Worm (Caenorhabditis elegans) whole organism, young adult: Measurements from ENCODE around the gene twk-16.

ENCODE experiments used
- F37B4.10 ChIP-seq: fragments of 200-800 bp; sonication (Bioruptor generic); IDR thresholded peaks from 2 replicates; pipeline ENCODE4 v1.3.6; 2022; ENCODE audit warnings: missing genetic modification characterization, missing compliant biosample characterization
- F39B2.1 ChIP-seq: fragments of 200-800 bp; sonication (Bioruptor generic); IDR thresholded peaks from 2 replicates; pipeline ENCODE4 v1.3.6; 2022; ENCODE audit warnings: missing genetic modification reagents, missing genetic modification characterization, missing compliant biosample characterization
- F52B5.7 ChIP-seq: sonication (generic microtip); optimal IDR thresholded peaks from 2 replicates; lab custom pipeline; 2016; ENCODE audit warnings: mild to moderate bottlenecking, missing genetic modification characterization, missing compliant biosample characterization
- F57A8.1 ChIP-seq: fragments of 200-800 bp; sonication (Bioruptor generic); optimal IDR thresholded peaks from 2 replicates; lab custom pipeline; 2018; ENCODE audit warnings: mild to moderate bottlenecking, missing genetic modification characterization, moderate library complexity, missing compliant biosample characterization
- Y53G8AR.9 ChIP-seq: fragments of 200-800 bp; sonication (Bioruptor generic); conservative IDR thresholded peaks from 2 replicates; pipeline ENCODE4 v1.3.6; 2022; ENCODE audit warnings: missing genetic modification reagents, missing genetic modification characterization, missing compliant biosample characterization
- Y79H2A.3 ChIP-seq: fragments of 200-800 bp; sonication (Bioruptor generic); conservative IDR thresholded peaks from 2 replicates; pipeline ENCODE4 v1.3.6; 2022; ENCODE audit warnings: missing genetic modification reagents, missing genetic modification characterization, missing compliant biosample characterization
- Y95B8A.8 ChIP-seq: fragments of 200-800 bp; sonication (Bioruptor generic); IDR thresholded peaks from 2 replicates; pipeline ENCODE4 v1.3.6; 2022; ENCODE audit warnings: missing genetic modification reagents, missing genetic modification characterization, missing compliant biosample characterization
- ZK185.1 ChIP-seq: sonication (generic microtip); optimal IDR thresholded peaks from 2 replicates; lab custom pipeline; 2016; ENCODE audit warnings: mild to moderate bottlenecking, missing genetic modification characterization, missing compliant biosample characterization; ENCODE audit not compliant: poor library complexity, severe bottlenecking
- aptf-2 ChIP-seq: fragments of 200-800 bp; sonication (Bioruptor generic); conservative IDR thresholded peaks from 2 replicates; pipeline ENCODE4 v1.3.6; 2022; ENCODE audit warnings: missing genetic modification reagents, missing genetic modification characterization, missing compliant biosample characterization
- aptf-3 ChIP-seq: fragments of 200-800 bp; sonication (Bioruptor generic); IDR thresholded peaks from 2 replicates; pipeline ENCODE4 v1.3.6; 2022; ENCODE audit warnings: missing genetic modification characterization, missing compliant biosample characterization
- cebp-1 ChIP-seq, 2 experiments: fragments of 200-800 bp in 1 of 2; sonication (Bioruptor generic) in 1 of 2; sonication (generic microtip) in 1 of 2; IDR thresholded peaks in 1 of 2; optimal IDR thresholded peaks in 1 of 2; 2 replicates each; pipeline versions ENCODE4 v1.3.6 to Lab custom; 2017 to 2022; ENCODE audit warnings: missing compliant biosample characterization in 2 of 2, missing genetic modification characterization in 2 of 2, mild to moderate bottlenecking in 1 of 2, missing genetic modification reagents in 1 of 2, moderate library complexity in 1 of 2
- ceh-40 ChIP-seq: fragments of 200-800 bp; sonication (Bioruptor generic); IDR thresholded peaks from 2 replicates; pipeline ENCODE4 v1.3.6; 2022; ENCODE audit warnings: missing genetic modification characterization, missing compliant biosample characterization
- efl-1 ChIP-seq: fragments of 150-350 bp; optimal IDR thresholded peaks from 2 replicates; lab custom pipeline; 2014; ENCODE audit warnings: missing biosample characterization, missing genetic modification reagents, missing genetic modification characterization
- egl-18 ChIP-seq: fragments of 200-800 bp; sonication (Bioruptor generic); IDR thresholded peaks from 2 replicates; pipeline ENCODE4 v1.3.6; 2022; ENCODE audit warnings: missing genetic modification reagents, missing genetic modification characterization, missing compliant biosample characterization
- egl-44 ChIP-seq: fragments of 200-800 bp; sonication (Bioruptor generic); IDR thresholded peaks from 2 replicates; pipeline ENCODE4 v1.3.6; 2022; ENCODE audit warnings: missing genetic modification reagents, missing genetic modification characterization, missing compliant biosample characterization
- egrh-3 ChIP-seq: fragments of 200-800 bp; sonication (Bioruptor generic); IDR thresholded peaks from 2 replicates; pipeline ENCODE4 v1.3.6; 2022; ENCODE audit warnings: missing genetic modification reagents, missing genetic modification characterization, missing compliant biosample characterization
- hmg-1.2 ChIP-seq: fragments of 200-800 bp; sonication (Bioruptor generic); IDR thresholded peaks from 2 replicates; pipeline ENCODE4 v1.3.6; 2022; ENCODE audit warnings: missing genetic modification reagents, missing genetic modification characterization, missing compliant biosample characterization
- hmg-20 ChIP-seq: fragments of 200-800 bp; sonication (Bioruptor generic); IDR thresholded peaks from 2 replicates; pipeline ENCODE4 v1.3.6; 2022; ENCODE audit warnings: missing genetic modification reagents, missing genetic modification characterization, missing compliant biosample characterization
- hsf-1 ChIP-seq: fragments of 200-800 bp; sonication (Bioruptor generic); IDR thresholded peaks from 2 replicates; pipeline ENCODE4 v1.3.6; 2022; ENCODE audit warnings: missing genetic modification reagents, missing genetic modification characterization, missing compliant biosample characterization
- lag-1 ChIP-seq: fragments of 200-800 bp; sonication (Bioruptor generic); IDR thresholded peaks from 2 replicates; pipeline ENCODE4 v1.3.6; 2022; ENCODE audit warnings: missing genetic modification reagents, missing genetic modification characterization, missing compliant biosample characterization
- let-526 ChIP-seq: fragments of 200-800 bp; sonication (Bioruptor generic); IDR thresholded peaks from 2 replicates; pipeline ENCODE4 v1.3.6; 2022; ENCODE audit warnings: missing genetic modification reagents, missing genetic modification characterization, missing compliant biosample characterization
- let-607 ChIP-seq, 2 experiments: fragments of 200-800 bp in 1 of 2; sonication (Bioruptor generic) in 1 of 2; sonication (generic microtip) in 1 of 2; optimal IDR thresholded peaks; 2 replicates each; lab custom pipeline; 2016 to 2018; ENCODE audit warnings: mild to moderate bottlenecking in 2 of 2, missing compliant biosample characterization in 2 of 2, missing genetic modification characterization in 2 of 2, moderate library complexity in 2 of 2, missing genotype in 1 of 2
- lin-26 ChIP-seq: fragments of 200-800 bp; sonication (Bioruptor generic); IDR thresholded peaks from 2 replicates; pipeline ENCODE4 v1.3.6; 2022; ENCODE audit warnings: missing genetic modification reagents, missing genetic modification characterization, missing compliant biosample characterization
- lin-35 ChIP-seq, 3 experiments: fragments of 150-350 bp in 2 of 3; sonication (generic microtip) in 1 of 3; optimal IDR thresholded peaks; 2 replicates each; lab custom pipeline; 2014 to 2018; ENCODE audit warnings: missing biosample characterization in 3 of 3, missing genetic modification characterization in 3 of 3, missing genetic modification reagents in 3 of 3
- lir-1 ChIP-seq: fragments of 200-800 bp; sonication (Bioruptor generic); conservative IDR thresholded peaks from 2 replicates; pipeline ENCODE4 v1.3.6; 2022; ENCODE audit warnings: missing genetic modification reagents, missing genetic modification characterization, missing compliant biosample characterization
- lsl-1 ChIP-seq: fragments of 200-800 bp; sonication (Bioruptor generic); optimal IDR thresholded peaks from 2 replicates; lab custom pipeline; 2018; ENCODE audit warnings: mild to moderate bottlenecking, missing genetic modification characterization, moderate library complexity, missing compliant biosample characterization
- lsy-27 ChIP-seq: sonication (generic microtip); optimal IDR thresholded peaks from 2 replicates; lab custom pipeline; 2017; ENCODE audit warnings: missing genetic modification characterization, mild to moderate bottlenecking, missing compliant biosample characterization, antibody characterized with exemption, missing genotype, borderline replicate concordance; ENCODE audit not compliant: insufficient read depth
- madf-10 ChIP-seq: sonication (generic microtip); optimal IDR thresholded peaks from 2 replicates; lab custom pipeline; 2016; ENCODE audit warnings: mild to moderate bottlenecking, missing genetic modification characterization, missing compliant biosample characterization
- mel-28 ChIP-seq: sonication (generic microtip); optimal IDR thresholded peaks from 2 replicates; lab custom pipeline; 2016; ENCODE audit warnings: borderline replicate concordance, mild to moderate bottlenecking, missing genetic modification characterization, missing compliant biosample characterization
- mes-4 ChIP-seq: sonication (generic microtip); optimal IDR thresholded peaks from 2 replicates; lab custom pipeline; 2016; ENCODE audit warnings: missing genotype, missing genetic modification characterization, missing compliant biosample characterization
- nhr-120 ChIP-seq: fragments of 200-800 bp; sonication (Bioruptor generic); IDR thresholded peaks from 2 replicates; pipeline ENCODE4 v1.3.6; 2022; ENCODE audit warnings: missing genetic modification characterization, missing compliant biosample characterization
- nhr-80 ChIP-seq: sonication (generic microtip); optimal IDR thresholded peaks from 2 replicates; lab custom pipeline; 2016; ENCODE audit warnings: missing genetic modification characterization, missing compliant biosample characterization
- nhr-90 ChIP-seq: sonication (generic microtip); optimal IDR thresholded peaks from 2 replicates; lab custom pipeline; 2016; ENCODE audit warnings: missing genotype, mild to moderate bottlenecking, missing genetic modification characterization, missing compliant biosample characterization
- rcor-1 ChIP-seq: fragments of 200-800 bp; sonication (Bioruptor generic); IDR thresholded peaks from 2 replicates; pipeline ENCODE4 v1.3.6; 2022; ENCODE audit warnings: missing genetic modification reagents, missing genetic modification characterization, missing compliant biosample characterization
- rec-8 ChIP-seq, 2 experiments: sonication (generic microtip); optimal IDR thresholded peaks; 2 replicates each; lab custom pipeline; 2016; ENCODE audit warnings: mild to moderate bottlenecking in 2 of 2, missing genetic modification characterization in 2 of 2, missing genetic modification reagents in 2 of 2, missing genotype in 2 of 2, missing biosample characterization in 1 of 2, missing compliant biosample characterization in 1 of 2, moderate library complexity in 1 of 2
- rpc-1 ChIP-seq, 2 experiments: fragments of 150-350 bp in 1 of 2; sonication (generic microtip) in 1 of 2; optimal IDR thresholded peaks; 2 replicates each; lab custom pipeline; 2014 to 2018; ENCODE audit warnings: missing biosample characterization in 1 of 2, missing genetic modification characterization in 1 of 2, missing genetic modification reagents in 1 of 2, missing genotype in 1 of 2
- sea-2 ChIP-seq: fragments of 200-800 bp; sonication (Bioruptor generic); IDR thresholded peaks from 2 replicates; pipeline ENCODE4 v1.3.6; 2022; ENCODE audit warnings: missing genetic modification characterization, missing compliant biosample characterization
- snpc-4 ChIP-seq, 5 experiments: fragments of 150-350 bp in 1 of 5; sonication (generic microtip) in 4 of 5; optimal IDR thresholded peaks; 2 replicates each; lab custom pipeline; 2014 to 2018; ENCODE audit warnings: missing genetic modification characterization in 5 of 5, missing biosample characterization in 3 of 5, antibody characterized with exemption in 2 of 5, mild to moderate bottlenecking in 2 of 5, missing compliant biosample characterization in 2 of 5, missing genotype in 2 of 5, moderate library complexity in 2 of 5, missing genetic modification reagents in 1 of 5
- somi-1 ChIP-seq: fragments of 200-800 bp; sonication (Bioruptor generic); optimal IDR thresholded peaks from 2 replicates; lab custom pipeline; 2018; ENCODE audit warnings: mild to moderate bottlenecking, missing genetic modification characterization, missing compliant biosample characterization
- sptf-2 ChIP-seq: fragments of 200-800 bp; sonication (Bioruptor generic); optimal IDR thresholded peaks from 2 replicates; lab custom pipeline; 2018; ENCODE audit warnings: mild to moderate bottlenecking, missing genetic modification characterization, missing compliant biosample characterization
- tbp1 ChIP-seq: fragments of 200-800 bp; sonication (Bioruptor generic); optimal IDR thresholded peaks from 2 replicates; lab custom pipeline; 2018; ENCODE audit warnings: mild to moderate bottlenecking, missing genetic modification characterization, missing compliant biosample characterization
- tbx-9 ChIP-seq: sonication (generic microtip); optimal IDR thresholded peaks from 2 replicates; lab custom pipeline; 2016; ENCODE audit warnings: borderline replicate concordance, missing genetic modification characterization, inconsistent platforms, missing compliant biosample characterization
- unc-130 ChIP-seq: sonication (generic microtip); optimal IDR thresholded peaks from 2 replicates; lab custom pipeline; 2016; ENCODE audit warnings: missing genetic modification reagents, missing genetic modification characterization, missing compliant biosample characterization
- xnd-1 ChIP-seq: sonication (generic microtip); optimal IDR thresholded peaks from 2 replicates; lab custom pipeline; 2016; ENCODE audit warnings: missing genotype, missing genetic modification reagents, missing genetic modification characterization, missing compliant biosample characterization
- ztf-18 ChIP-seq: sonication (generic microtip); optimal IDR thresholded peaks from 2 replicates; lab custom pipeline; 2016; ENCODE audit warnings: missing genotype, mild to moderate bottlenecking, missing genetic modification characterization, missing compliant biosample characterization
- ztf-26 ChIP-seq: sonication (generic microtip); optimal IDR thresholded peaks from 2 replicates; lab custom pipeline; 2017; ENCODE audit warnings: missing genetic modification characterization, missing compliant biosample characterization
- ztf-3 ChIP-seq: fragments of 200-800 bp; sonication (Bioruptor generic); optimal IDR thresholded peaks from 2 replicates; lab custom pipeline; 2018; ENCODE audit warnings: mild to moderate bottlenecking, missing genetic modification characterization, missing compliant biosample characterization

Gene twk-16

ce11 chrX:3092460-3092859, 11.5 kb downstream of the twk-16 start (continued):
- TF ChIP-seq ztf-3 (peak; percentile 6), ztf-26 (tag; lab: Kevin White, UChicago) (peak; percentile 27), Y95B8A.8 (GFP tag; lab: Robert Waterston, UW) (no peak), nhr-80 (no peak), snpc-4 (GFP tag; optimal IDR thresholded peaks at IDR 0.05; lab: Kevin White, UChicago) (no peak), snpc-4 (tag; optimal IDR thresholded peaks at IDR 0.05; lab: Kevin White, UChicago) (no peak), aptf-3 (GFP tag; lab: Robert Waterston, UW) (no peak), Y53G8AR.9 (GFP tag; lab: Robert Waterston, UW) (0 out of 2 replicates have a peak, but pooled peaks have one; percentile 60), xnd-1 (tag; lab: Kevin White, UChicago) (no peak), nhr-90 (no peak), egrh-3 (GFP tag; lab: Robert Waterston, UW) (0 out of 2 replicates have a peak, but pooled peaks have one; percentile 10), egl-18 (GFP tag; lab: Robert Waterston, UW) (no peak), let-526 (GFP tag; lab: Robert Waterston, UW) (no peak), hmg-1.2 (GFP tag; lab: Robert Waterston, UW) (no peak), lsy-27 (tag; lab: Kevin White, UChicago) (no peak), aptf-2 (GFP tag; lab: Robert Waterston, UW) (0 out of 2 replicates have a peak, but pooled peaks have one; percentile 17), ZK185.1 (tag; lab: Kevin White, UChicago) (no peak), tbp1 (no peak), mes-4 (no peak), cebp-1 (GFP tag; IDR thresholded peaks at IDR 0.05; lab: Robert Waterston, UW) (no peak), cebp-1 (tag; optimal IDR thresholded peaks at IDR 0.05; lab: Kevin White, UChicago) (peak; percentile 32), somi-1 (GFP tag; lab: Kevin White, UChicago) (no peak), hmg-20 (GFP tag; lab: Robert Waterston, UW) (no peak), tbx-9 (tag; lab: Kevin White, UChicago) (no peak), lin-26 (GFP tag; lab: Robert Waterston, UW) (no peak), lir-1 (GFP tag; lab: Robert Waterston, UW) (no peak), let-607 (tag; optimal IDR thresholded peaks at IDR 0.05; lab: Kevin White, UChicago) (no peak), efl-1 (GFP tag; lab: Kevin White, UChicago) (no peak), F39B2.1 (GFP tag; lab: Robert Waterston, UW) (no peak), egl-44 (GFP tag; lab: Robert Waterston, UW) (no peak), sptf-2 (no peak), F37B4.10 (no peak), Y79H2A.3 (GFP tag; lab: Robert Waterston, UW) (no peak), nhr-120 (GFP tag; lab: Robert Waterston, UW) (no peak), lin-35 (GFP tag; optimal IDR thresholded peaks at IDR 0.05; lab: Kevin White, UChicago) (no peak), rec-8 (tag; optimal IDR thresholded peaks at IDR 0.05; lab: Kevin White, UChicago) (no peak), madf-10 (tag; lab: Kevin White, UChicago) (no peak), rcor-1 (GFP tag; lab: Robert Waterston, UW) (0 out of 2 replicates have a peak, but pooled peaks have one; percentile 16), F57A8.1 (GFP tag; lab: Kevin White, UChicago) (no peak), F52B5.7 (tag; lab: Kevin White, UChicago) (no peak), rpc-1 (optimal IDR thresholded peaks at IDR 0.05; lab: Kevin White, UChicago) (no peak), rpc-1 (tag; optimal IDR thresholded peaks at IDR 0.05; lab: Kevin White, UChicago) (no peak), ztf-18 (tag; lab: Kevin White, UChicago) (no peak), hsf-1 (no peak), sea-2 (GFP tag; lab: Robert Waterston, UW) (no peak), lsl-1 (no peak), mel-28 (tag; lab: Kevin White, UChicago) (no peak), ceh-40 (GFP tag; lab: Robert Waterston, UW) (no peak), unc-130 (no peak), lag-1 (GFP tag; lab: Robert Waterston, UW) (no peak)
